Fruit fly (Drosophila melanogaster): ENCODE measurements around the gene CG34299.

CG34299 gene

DNA sequence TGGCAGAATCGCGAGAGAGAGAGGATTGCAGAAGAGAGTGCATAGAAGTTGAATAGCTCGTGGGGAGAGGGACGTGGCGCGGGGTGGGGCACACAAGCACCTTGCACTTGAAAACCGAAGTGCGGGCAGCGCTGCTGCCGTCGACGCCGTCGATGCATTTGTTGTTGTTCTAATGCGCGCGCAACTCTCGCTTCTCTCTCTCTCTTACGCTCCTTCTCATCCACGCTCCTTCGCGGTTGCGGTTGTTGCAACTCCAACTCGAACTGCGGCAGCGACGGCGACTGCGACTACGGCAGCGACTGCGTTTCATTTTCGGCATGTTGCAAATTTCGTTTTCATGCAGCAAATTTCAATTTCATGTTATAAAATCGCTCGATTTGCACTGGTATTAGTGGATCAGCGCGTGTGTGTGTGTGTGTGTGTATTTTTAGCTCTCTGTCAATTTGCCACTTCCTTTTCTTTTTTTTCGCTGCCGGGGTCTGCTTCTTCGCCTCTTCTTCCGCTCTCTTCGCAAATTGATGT lies 23.5 kb downstream of the CG34299 start (continued):
- TF ChIP-seq Dfd (GFP tag; optimal IDR thresholded peaks at IDR 0.05) (no peak), twi (tag; optimal IDR thresholded peaks at IDR 0.05) (no peak), CG12942 (GFP tag; optimal IDR thresholded peaks at IDR 0.05) (no peak), Doc3 (GFP tag; IDR thresholded peaks at IDR 0.05; ENCODE audit: partially characterized antibody) (no peak), slou (GFP tag; optimal IDR thresholded peaks at IDR 0.05) (no peak)

DNA sequence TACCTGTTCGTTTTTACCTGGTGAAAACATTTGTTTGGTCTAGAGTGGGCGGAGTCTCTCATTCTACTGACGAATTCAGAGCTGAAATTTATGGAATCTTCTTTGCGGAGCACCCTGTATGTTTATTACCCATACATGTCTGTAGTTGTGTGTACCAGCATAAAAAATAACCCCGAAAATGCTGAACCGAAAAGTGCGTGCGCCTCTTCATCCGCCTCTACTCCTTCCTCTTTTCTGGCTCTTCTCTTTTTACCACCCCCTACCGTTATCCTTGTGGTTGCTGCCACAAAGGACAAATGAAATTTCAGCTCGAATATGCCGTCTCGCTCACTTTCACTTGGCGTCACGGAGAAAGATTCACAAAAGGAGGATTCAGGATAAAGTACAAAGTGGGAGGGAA lies 24.5 kb downstream of the CG34299 start:
- TF ChIP-seq abd-A (tag; optimal IDR thresholded peaks at IDR 0.05) (peak; percentile 47), D (optimal IDR thresholded peaks at IDR 0.05) (peak; percentile 42), D (GFP tag; optimal IDR thresholded peaks at IDR 0.05) (no peak), ewg (GFP tag; optimal IDR thresholded peaks at IDR 0.05) (peak; percentile 26), gcm (GFP tag; optimal IDR thresholded peaks at IDR 0.05) (peak; percentile 66), CG6254 (GFP tag; optimal IDR thresholded peaks at IDR 0.05) (peak; percentile 86), zfh1 (GFP tag; IDR thresholded peaks at IDR 0.05) (no peak), CG1832 (GFP tag; optimal IDR thresholded peaks at IDR 0.05) (peak; percentile 36), Usf (GFP tag; optimal IDR thresholded peaks at IDR 0.05) (no peak), Pdp1 (GFP tag; optimal IDR thresholded peaks at IDR 0.05) (no peak), CG8944 (GFP tag; optimal IDR thresholded peaks at IDR 0.05) (no peak), Nf-YC (tag; optimal IDR thresholded peaks at IDR 0.05) (peak; percentile 94), CG43689 (GFP tag; IDR thresholded peaks at IDR 0.05) (no peak), CG5180 (GFP tag; optimal IDR thresholded peaks at IDR 0.05) (peak; percentile 56), eyg (GFP tag; optimal IDR thresholded peaks at IDR 0.05) (no peak), prd (optimal IDR thresholded peaks at IDR 0.05) (no peak), prd (GFP tag; IDR thresholded peaks at IDR 0.05) (no peak), row (GFP tag; IDR thresholded peaks at IDR 0.05) (peak; percentile 6; the same call in 1 of the 3 replicates), Nf-YB (GFP tag; optimal IDR thresholded peaks at IDR 0.05) (peak; percentile 95), BEAF-32 (GFP tag; optimal IDR thresholded peaks at IDR 0.05) (no peak), CG32772 (GFP tag; IDR thresholded peaks at IDR 0.05) (no peak), Opbp (GFP tag; IDR thresholded peaks at IDR 0.05; ENCODE audit: partially characterized antibody) (no peak), NFAT (GFP tag; IDR thresholded peaks at IDR 0.05) (0 out of 2 replicates have a peak, but pooled peaks have one; percentile 21), cg (GFP tag; optimal IDR thresholded peaks at IDR 0.05) (peak; percentile 52), CG10366 (GFP tag; IDR thresholded peaks at IDR 0.05) (peak; percentile 19; the same call in 1 of the 2 replicates), seq (GFP tag; IDR thresholded peaks at IDR 0.05) (peak; percentile 45; the same call in 1 of the 2 replicates), ATbp (GFP tag; optimal IDR thresholded peaks at IDR 0.05) (no peak), Hmx (GFP tag; optimal IDR thresholded peaks at IDR 0.05) (no peak), cad (GFP tag; optimal IDR thresholded peaks at IDR 0.05) (peak; percentile 90), CG15514 (GFP tag; optimal IDR thresholded peaks at IDR 0.05) (no peak), chn (GFP tag; optimal IDR thresholded peaks at IDR 0.05) (no peak)

DNA sequence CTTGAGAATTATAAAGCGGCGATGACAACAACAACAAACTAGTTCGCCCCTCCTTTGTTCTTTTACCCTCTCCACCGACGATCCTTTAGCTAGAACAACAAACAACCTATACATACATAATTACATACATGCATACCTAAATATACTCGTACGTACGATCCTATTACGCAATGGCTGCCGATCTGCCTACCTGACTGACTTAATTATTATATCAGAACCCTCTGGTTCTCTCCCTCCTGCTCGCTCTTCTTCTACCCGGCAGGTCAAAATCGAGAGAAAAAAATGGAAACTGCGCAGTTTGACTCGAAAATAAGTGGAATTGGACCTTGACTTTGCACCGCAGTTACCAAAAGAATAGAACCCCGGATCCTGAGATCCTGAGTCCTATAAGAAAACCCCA lies 26.6 kb downstream of the CG34299 start:
- TF ChIP-seq cg (GFP tag; optimal IDR thresholded peaks at IDR 0.05), result peak; percentile 20
- TF ChIP-seq CG17385 (GFP tag; optimal IDR thresholded peaks at IDR 0.05), result peak; percentile 56
- TF ChIP-seq tll (GFP tag; optimal IDR thresholded peaks at IDR 0.05), result peak in 1 of 2 experiments; percentile 93
- peak; percentile 19 for TF ChIP-seq cad (GFP tag; optimal IDR thresholded peaks at IDR 0.05)
- TF ChIP-seq CG15479 (GFP tag; optimal IDR thresholded peaks at IDR 0.05), result peak; percentile 68
- TF ChIP-seq ind (GFP tag; optimal IDR thresholded peaks at IDR 0.05), result no peak
- no peak for TF ChIP-seq CG6813 (GFP tag; optimal IDR thresholded peaks at IDR 0.05)
- TF ChIP-seq zen (tag; optimal IDR thresholded peaks at IDR 0.05), result peak; percentile 55
- TF ChIP-seq trh (GFP tag; optimal IDR thresholded peaks at IDR 0.05), result no peak
- peak; percentile 57 for TF ChIP-seq sqz (GFP tag; optimal IDR thresholded peaks at IDR 0.05)
- TF ChIP-seq prd (optimal IDR thresholded peaks at IDR 0.05), result no peak
- no peak for TF ChIP-seq prd (GFP tag; IDR thresholded peaks at IDR 0.05)
- peak; percentile 76 for TF ChIP-seq CG4360 (GFP tag; IDR thresholded peaks at IDR 0.05)

Measured in whole organism, embryonic.